Fruit fly (Drosophila melanogaster): Measurements from ENCODE around the gene c11.1.

Gene c11.1

DNA sequence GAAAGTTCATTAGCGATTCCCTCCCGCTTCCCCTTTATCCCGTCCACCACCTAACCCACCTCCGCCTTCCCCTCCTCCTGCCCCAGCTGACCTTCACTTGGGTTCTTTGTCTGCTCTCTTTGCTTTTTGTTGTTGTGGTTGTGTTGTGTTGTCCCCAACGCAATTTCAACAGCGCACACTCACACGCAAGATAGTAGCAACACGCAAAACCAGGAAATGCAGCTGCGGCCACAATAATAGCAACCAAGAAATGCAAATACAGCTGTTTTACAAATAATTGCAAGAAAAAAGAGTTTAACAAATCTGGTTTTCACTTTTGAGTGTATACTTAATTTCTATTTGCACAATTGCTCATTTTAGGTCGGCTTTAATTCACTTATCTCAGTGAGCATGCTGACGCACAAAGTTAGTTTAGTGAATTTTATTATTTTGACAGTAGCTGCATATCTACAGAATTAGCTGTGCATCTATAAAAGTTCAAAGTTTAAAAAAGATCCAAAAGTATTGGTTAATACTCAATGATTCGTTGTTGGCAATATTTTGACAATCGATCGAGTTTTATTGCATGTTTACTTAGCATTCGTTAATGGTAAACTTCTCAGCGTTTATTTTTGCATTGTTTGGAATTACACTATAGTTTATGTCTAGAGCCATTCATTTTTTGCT is 31.6 kb downstream of the c11.1 start:
- TF ChIP-seq B-H1 (GFP tag; IDR thresholded peaks at IDR 0.05) (no peak), CG6683 (GFP tag; optimal IDR thresholded peaks at IDR 0.05) (no peak), nau (GFP tag; optimal IDR thresholded peaks at IDR 0.05) (no peak), CG18476 (GFP tag; optimal IDR thresholded peaks at IDR 0.05) (no peak), YL-1 (GFP tag; optimal IDR thresholded peaks at IDR 0.05) (no peak), z (GFP tag; IDR thresholded peaks at IDR 0.05) (no peak), CG5180 (GFP tag; optimal IDR thresholded peaks at IDR 0.05) (no peak), CG4404 (GFP tag; IDR thresholded peaks at IDR 0.05) (no peak), hkb (optimal IDR thresholded peaks at IDR 0.05) (no peak), hkb (GFP tag; IDR thresholded peaks at IDR 0.05) (0 out of 2 replicates have a peak, but pooled peaks have one; percentile 36), ash1 (GFP tag; optimal IDR thresholded peaks at IDR 0.05) (no peak), CG12391 (tag; optimal IDR thresholded peaks at IDR 0.05) (peak; percentile 40), lmd (GFP tag; IDR thresholded peaks at IDR 0.05) (peak; percentile 29; the same call in 1 of the 2 replicates), CG2875 (GFP tag; optimal IDR thresholded peaks at IDR 0.05) (no peak), Ets65A (GFP tag) (peak; percentile 85), CG1233 (GFP tag; optimal IDR thresholded peaks at IDR 0.05) (peak; percentile 7), Ptx1 (GFP tag; IDR thresholded peaks at IDR 0.05) (peak; percentile 28; the same call in 1 of the 2 replicates), CG34376 (GFP tag; optimal IDR thresholded peaks at IDR 0.05) (no peak), CG14441 (GFP tag; IDR thresholded peaks at IDR 0.05) (peak; percentile 52), Opbp (GFP tag; IDR thresholded peaks at IDR 0.05; ENCODE audit: partially characterized antibody) (no peak), ewg (GFP tag; optimal IDR thresholded peaks at IDR 0.05) (no peak), HHEX (GFP tag; optimal IDR thresholded peaks at IDR 0.05) (no peak), CG4820 (GFP tag; optimal IDR thresholded peaks at IDR 0.05) (no peak), Mes4 (GFP tag; optimal IDR thresholded peaks at IDR 0.05) (no peak), Ssrp (tag; optimal IDR thresholded peaks at IDR 0.05) (no peak), BEAF-32 (GFP tag; optimal IDR thresholded peaks at IDR 0.05) (no peak), ERR (GFP tag; optimal IDR thresholded peaks at IDR 0.05) (no peak), sob (GFP tag; IDR thresholded peaks at IDR 0.05) (0 out of 2 replicates have a peak, but pooled peaks have one; percentile 33), ATbp (GFP tag; optimal IDR thresholded peaks at IDR 0.05) (peak; percentile 37), eve (GFP tag; optimal IDR thresholded peaks at IDR 0.05) (no peak), esg (GFP tag; conservative IDR thresholded peaks at IDR 0.05) (0 out of 2 replicates have a peak, but pooled peaks have one; percentile 12), CG33213 (GFP tag; optimal IDR thresholded peaks at IDR 0.05) (no peak), CG12299 (tag; optimal IDR thresholded peaks at IDR 0.05) (no peak), CG13624 (GFP tag; optimal IDR thresholded peaks at IDR 0.05) (no peak), CG1603 (tag; optimal IDR thresholded peaks at IDR 0.05) (peak; percentile 54), CG13296 (GFP tag; optimal IDR thresholded peaks at IDR 0.05) (no peak), CG18262 (tag; optimal IDR thresholded peaks at IDR 0.05) (peak; percentile 26), nmo (GFP tag; optimal IDR thresholded peaks at IDR 0.05) (peak; percentile 27), Camta (GFP tag; optimal IDR thresholded peaks at IDR 0.05) (peak; percentile 7), gfzf (GFP tag; optimal IDR thresholded peaks at IDR 0.05) (no peak), Oli (tag; optimal IDR thresholded peaks at IDR 0.05) (peak; percentile 31), Adf1 (GFP tag; IDR thresholded peaks at IDR 0.05) (no peak), CG2120 (GFP tag; optimal IDR thresholded peaks at IDR 0.05) (peak; percentile 1), tgo (GFP tag; IDR thresholded peaks at IDR 0.05) (peak; percentile 56), kay (GFP tag; optimal IDR thresholded peaks at IDR 0.05) (no peak), Sry-β (GFP tag; optimal IDR thresholded peaks at IDR 0.05) (no peak), fd3F (GFP tag; optimal IDR thresholded peaks at IDR 0.05) (no peak), Hsf (GFP tag; optimal IDR thresholded peaks at IDR 0.05) (peak; percentile 24), CG6689 (GFP tag; IDR thresholded peaks at IDR 0.05) (peak; percentile 43; the same call in 1 of the 2 replicates), Nf-YC (tag; optimal IDR thresholded peaks at IDR 0.05) (no peak)

All from whole organism, embryonic.